ENCODE assay signal across 5 fruit fly cellular contexts in the genomic region with DNA sequence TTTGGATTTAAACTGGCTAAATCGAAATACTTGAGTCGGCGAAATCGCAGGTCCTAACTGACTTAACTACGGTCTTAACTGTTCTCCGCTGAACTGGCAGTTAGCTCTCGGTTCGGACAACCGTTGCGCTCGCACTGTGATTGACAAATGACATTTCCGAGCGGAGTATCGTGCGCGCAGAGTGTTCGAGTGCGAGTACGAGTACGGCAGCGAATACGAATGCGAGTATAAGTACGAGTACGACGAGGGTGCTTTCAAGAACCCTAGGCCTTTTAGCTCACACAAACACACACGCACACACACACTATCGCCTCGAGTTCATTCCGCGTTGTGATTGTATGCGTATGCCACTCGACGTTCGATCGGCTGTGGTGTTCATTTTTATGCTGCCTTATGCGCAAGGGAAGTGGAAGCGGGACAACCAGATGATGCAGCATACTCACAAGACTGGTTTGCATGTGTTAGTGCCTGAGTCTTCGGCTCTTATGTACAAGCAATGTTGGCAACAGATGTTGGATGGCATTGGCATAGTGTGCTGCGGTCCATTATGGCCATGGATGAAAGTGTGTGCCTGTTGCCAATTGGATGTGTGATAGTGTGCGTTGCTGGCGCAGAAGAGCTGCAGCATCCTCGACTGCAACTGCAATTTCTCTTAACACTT.
TF ChIP-seq lines count a peak whose summit lies in the region.

hh (minus strand) TSS at position 229 of the 661 bp plus-strand sequence.

- no peak for TF ChIP-seq CTCF in whole organism, embryonic (GFP tag; optimal IDR thresholded peaks at IDR 0.05; lab: Kevin White, UChicago)

TF ChIP-seq in whole organism, 6 proteins besides CTCF, POLR2A, EP300 and RAD21:
- TF ChIP-seq CG8478 (optimal IDR thresholded peaks at IDR 0.05; lab: Kevin White, UChicago) (peak; percentile 70), EcR (GFP tag; optimal IDR thresholded peaks at IDR 0.05; lab: Kevin White, UChicago) (no peak)

TF ChIP-seq in whole organism, embryonic, 481 proteins besides CTCF, POLR2A, EP300 and RAD21 (continues in another document):
- peak; percentile 57 for TF ChIP-seq kni (GFP tag; optimal IDR thresholded peaks at IDR 0.05; lab: Kevin White, UChicago)
- TF ChIP-seq CG6175 (GFP tag; IDR thresholded peaks at IDR 0.05; lab: Robert Waterston, UW) = peak; percentile 33; the same call in 1 of the 3 replicates
- TF ChIP-seq CoRest (tag; optimal IDR thresholded peaks at IDR 0.05; lab: Kevin White, UChicago) = peak; percentile 60
- peak; percentile 99 for TF ChIP-seq CG8478 (optimal IDR thresholded peaks at IDR 0.05; lab: Kevin White, UChicago)
- peak; percentile 51; the same call in 1 of the 2 replicates for TF ChIP-seq rib (GFP tag; IDR thresholded peaks at IDR 0.05; lab: Robert Waterston, UW)
- TF ChIP-seq fd3F (GFP tag; optimal IDR thresholded peaks at IDR 0.05; lab: Kevin White, UChicago) = no peak
- TF ChIP-seq pros (GFP tag; optimal IDR thresholded peaks at IDR 0.05; lab: Kevin White, UChicago) = peak; percentile 76
- TF ChIP-seq CG6254 (GFP tag; optimal IDR thresholded peaks at IDR 0.05; lab: Kevin White, UChicago) = no peak
- no peak for TF ChIP-seq CG9797 (GFP tag; optimal IDR thresholded peaks at IDR 0.05; lab: Kevin White, UChicago)
- TF ChIP-seq CG6854 (GFP tag; optimal IDR thresholded peaks at IDR 0.05; lab: Kevin White, UChicago) = no peak
- peak; percentile 40 for TF ChIP-seq sd (tag; optimal IDR thresholded peaks at IDR 0.05; lab: Kevin White, UChicago)
- TF ChIP-seq ara (GFP tag; IDR thresholded peaks at IDR 0.05; lab: Robert Waterston, UW) = 0 out of 2 replicates have a peak, but pooled peaks have one; percentile 27
- TF ChIP-seq chinmo (GFP tag; IDR thresholded peaks at IDR 0.05; lab: Robert Waterston, UW; ENCODE audit: partially characterized antibody) = 0 out of 4 replicates have a peak, but pooled peaks have one; percentile 18
- peak; percentile 93 for TF ChIP-seq CG15479 (GFP tag; optimal IDR thresholded peaks at IDR 0.05; lab: Kevin White, UChicago)
- no peak for TF ChIP-seq E2f1 (GFP tag; IDR thresholded peaks at IDR 0.05; lab: Robert Waterston, UW)
- peak; percentile 40 for TF ChIP-seq zen (tag; optimal IDR thresholded peaks at IDR 0.05; lab: Kevin White, UChicago)
- peak; percentile 54 for TF ChIP-seq CG5180 (GFP tag; optimal IDR thresholded peaks at IDR 0.05; lab: Kevin White, UChicago)
- TF ChIP-seq CG8388 (GFP tag; optimal IDR thresholded peaks at IDR 0.05; lab: Kevin White, UChicago) = no peak
- peak; percentile 95 for TF ChIP-seq CG10321 (GFP tag; IDR thresholded peaks at IDR 0.05; lab: Robert Waterston, UW)

TF ChIP-seq in whole organism, prepupa, 60 proteins besides CTCF, POLR2A, EP300 and RAD21:
- TF ChIP-seq CG8119 (GFP tag; IDR thresholded peaks at IDR 0.05; lab: Robert Waterston, UW) (0 out of 3 replicates have a peak, but pooled peaks have one; percentile 16), Blimp-1 (GFP tag; optimal IDR thresholded peaks at IDR 0.05; lab: Kevin White, UChicago) (peak; percentile 57), ss (GFP tag; optimal IDR thresholded peaks at IDR 0.05; lab: Kevin White, UChicago) (peak; percentile 15 to 40), CG11762 (GFP tag; optimal IDR thresholded peaks at IDR 0.05; lab: Kevin White, UChicago; ENCODE audit: insufficient read depth) (no peak), CG10669 (GFP tag; optimal IDR thresholded peaks at IDR 0.05; lab: Kevin White, UChicago) (no peak), fkh (GFP tag; optimal IDR thresholded peaks at IDR 0.05; lab: Kevin White, UChicago) (peak; percentile 4), acj6 (GFP tag; optimal IDR thresholded peaks at IDR 0.05; lab: Kevin White, UChicago) (no peak), pdm3 (GFP tag; optimal IDR thresholded peaks at IDR 0.05; lab: Kevin White, UChicago) (no peak), vri (GFP tag; optimal IDR thresholded peaks at IDR 0.05; lab: Kevin White, UChicago) (peak; percentile 19), net (GFP tag; optimal IDR thresholded peaks at IDR 0.05; lab: Kevin White, UChicago) (no peak), salr (GFP tag; optimal IDR thresholded peaks at IDR 0.05; lab: Kevin White, UChicago) (no peak), CG16779 (tag; optimal IDR thresholded peaks at IDR 0.05; lab: Kevin White, UChicago) (no peak), Eip78C (GFP tag; lab: Kevin White, UChicago) (peak; percentile 59), dsx (GFP tag; optimal IDR thresholded peaks at IDR 0.05; lab: Kevin White, UChicago; ENCODE audit: poor library complexity, severe bottlenecking) (peak; percentile 9), CG1621 (tag; optimal IDR thresholded peaks at IDR 0.05; lab: Kevin White, UChicago) (no peak), CG6792 (GFP tag; optimal IDR thresholded peaks at IDR 0.05; lab: Kevin White, UChicago) (no peak), Sox102F (GFP tag; optimal IDR thresholded peaks at IDR 0.05; lab: Kevin White, UChicago) (no peak), topi (GFP tag; optimal IDR thresholded peaks at IDR 0.05; lab: Kevin White, UChicago) (no peak), CG11902 (GFP tag; optimal IDR thresholded peaks at IDR 0.05; lab: Kevin White, UChicago) (no peak)

TF ChIP-seq in whole organism, pupa, 21 proteins besides CTCF, POLR2A, EP300 and RAD21:
- TF ChIP-seq D1 (tag; optimal IDR thresholded peaks at IDR 0.05; lab: Kevin White, UChicago) (no peak), CG4496 (GFP tag; IDR thresholded peaks at IDR 0.05; lab: Robert Waterston, UW) (0 out of 3 replicates have a peak, but pooled peaks have one; percentile 49)

TF ChIP-seq in whole organism, wandering third instar larva, 38 proteins besides CTCF, POLR2A, EP300 and RAD21:
- TF ChIP-seq dl (GFP tag; optimal IDR thresholded peaks at IDR 0.05; lab: Kevin White, UChicago; ENCODE audit: insufficient read depth in 1 of 2, partially characterized antibody in 2 of 2) = peak in 1 of 2 experiments; percentile 15
- peak; percentile 3 for TF ChIP-seq Jra (GFP tag; optimal IDR thresholded peaks at IDR 0.05; lab: Kevin White, UChicago)
- TF ChIP-seq psq (GFP tag; optimal IDR thresholded peaks at IDR 0.05; lab: Kevin White, UChicago) = peak; percentile 23
- peak; percentile 20 for TF ChIP-seq h (GFP tag; optimal IDR thresholded peaks at IDR 0.05; lab: Kevin White, UChicago)
- TF ChIP-seq N (GFP tag; optimal IDR thresholded peaks at IDR 0.05; lab: Kevin White, UChicago) = peak; percentile 50
- TF ChIP-seq Vsx2 (GFP tag; optimal IDR thresholded peaks at IDR 0.05; lab: Kevin White, UChicago; ENCODE audit: partially characterized antibody) = peak; percentile 63
- no peak for TF ChIP-seq brk (GFP tag; optimal IDR thresholded peaks at IDR 0.05; lab: Kevin White, UChicago)
- peak; percentile 11 for TF ChIP-seq fru (GFP tag; optimal IDR thresholded peaks at IDR 0.05; lab: Kevin White, UChicago)
- TF ChIP-seq Hr78 (GFP tag; optimal IDR thresholded peaks at IDR 0.05; lab: Kevin White, UChicago) = no peak
- TF ChIP-seq Hr83 (GFP tag; optimal IDR thresholded peaks at IDR 0.05; lab: Kevin White, UChicago; ENCODE audit: poor library complexity, severe bottlenecking) = peak; percentile 59
- TF ChIP-seq Dif (GFP tag; optimal IDR thresholded peaks at IDR 0.05; lab: Kevin White, UChicago; ENCODE audit: partially characterized antibody) = peak; percentile 21
